Fruit fly (Drosophila melanogaster) whole organism, embryonic: Measurements from ENCODE around the gene CG14212.

Source experiments
- Antp ChIP-seq: fragments of 200-800 bp; sonication (Bioruptor generic); optimal IDR thresholded peaks from 3 replicates; lab custom pipeline; 2016; ENCODE audit warnings: missing biosample characterization, missing genetic modification characterization
- Atf-2 ChIP-seq: fragments of 200-800 bp; sonication (Bioruptor generic); optimal IDR thresholded peaks from 2 replicates; lab custom pipeline; 2016; ENCODE audit warnings: missing biosample characterization, missing genetic modification characterization
- Bteb2 ChIP-seq: fragments of 200-800 bp; sonication (Bioruptor generic); optimal IDR thresholded peaks from 2 replicates; lab custom pipeline; 2016; ENCODE audit warnings: missing biosample characterization, missing genetic modification characterization
- CG11085 ChIP-seq: fragments of 200-800 bp; sonication (Bioruptor generic); IDR thresholded peaks from 2 replicates; pipeline ENCODE4 v1.3.6; 2022; ENCODE audit warnings: missing biosample characterization, missing genetic modification characterization
- CG11398 ChIP-seq: fragments of 200-800 bp; sonication (Bioruptor generic); optimal IDR thresholded peaks from 2 replicates; lab custom pipeline; 2016; ENCODE audit warnings: missing biosample characterization, missing genetic modification characterization
- CG11560 ChIP-seq: fragments of 200-800 bp; sonication (Bioruptor generic); IDR thresholded peaks from 3 replicates; pipeline ENCODE4 v1.3.6; 2022; ENCODE audit warnings: missing biosample characterization, missing genetic modification characterization
- CG12391 ChIP-seq: fragments of 200-800 bp; sonication (Bioruptor generic); optimal IDR thresholded peaks from 3 replicates; lab custom pipeline; 2018; ENCODE audit warnings: missing biosample characterization, mild to moderate bottlenecking, missing genetic modification characterization, moderate library complexity
- CG13624 ChIP-seq: fragments of 200-800 bp; sonication (Bioruptor generic); optimal IDR thresholded peaks from 2 replicates; lab custom pipeline; 2016; ENCODE audit warnings: missing biosample characterization, missing genetic modification characterization
- CG13775 ChIP-seq: fragments of 200-800 bp; sonication (Bioruptor generic); optimal IDR thresholded peaks from 3 replicates; lab custom pipeline; 2017; ENCODE audit warnings: missing biosample characterization, mild to moderate bottlenecking, missing genetic modification characterization
- CG14965 ChIP-seq: fragments of 200-800 bp; sonication (Bioruptor generic); optimal IDR thresholded peaks from 2 replicates; lab custom pipeline; 2016; ENCODE audit warnings: missing biosample characterization, missing genetic modification characterization, borderline replicate concordance
- CG15073 ChIP-seq: fragments of 200-800 bp; sonication (Bioruptor generic); optimal IDR thresholded peaks from 2 replicates; lab custom pipeline; 2016; ENCODE audit warnings: missing biosample characterization, missing genetic modification characterization
- CG15514 ChIP-seq: fragments of 200-800 bp; sonication (Bioruptor generic); optimal IDR thresholded peaks from 3 replicates; lab custom pipeline; 2017; ENCODE audit warnings: missing biosample characterization, missing genetic modification characterization, mild to moderate bottlenecking, moderate library complexity, missing genetic modification reagents
- CG1602 ChIP-seq: fragments of 200-800 bp; sonication (Bioruptor generic); optimal IDR thresholded peaks from 3 replicates; lab custom pipeline; 2016; ENCODE audit warnings: missing biosample characterization, missing genetic modification characterization
- CG17328 ChIP-seq: fragments of 200-800 bp; sonication (Bioruptor generic); IDR thresholded peaks from 2 replicates; pipeline ENCODE4 v1.3.6; 2022; ENCODE audit warnings: missing biosample characterization, missing genetic modification characterization
- CG17361 ChIP-seq: fragments of 200-800 bp; sonication (Bioruptor generic); IDR thresholded peaks from 3 replicates; pipeline ENCODE4 v1.3.6; 2022; ENCODE audit warnings: missing biosample characterization, missing genetic modification characterization
- CG2712 ChIP-seq: fragments of 200-800 bp; optimal IDR thresholded peaks from 3 replicates; lab custom pipeline; 2019; ENCODE audit warnings: missing biosample characterization, mild to moderate bottlenecking, missing genetic modification characterization, moderate library complexity
- CG3407 ChIP-seq: fragments of 200-800 bp; sonication (Bioruptor generic); optimal IDR thresholded peaks from 2 replicates; lab custom pipeline; 2018; ENCODE audit warnings: missing biosample characterization, mild to moderate bottlenecking, missing genetic modification characterization
- CG3838 ChIP-seq: fragments of 200-800 bp; sonication (Bioruptor generic); optimal IDR thresholded peaks from 3 replicates; lab custom pipeline; 2016; ENCODE audit warnings: missing biosample characterization, missing genetic modification characterization
- CG3995 ChIP-seq: fragments of 200-800 bp; sonication (Bioruptor generic); optimal IDR thresholded peaks from 3 replicates; lab custom pipeline; 2016; ENCODE audit warnings: missing biosample characterization, missing genetic modification characterization
- CG8281 ChIP-seq: fragments of 200-800 bp; sonication (Bioruptor generic); optimal IDR thresholded peaks from 2 replicates; lab custom pipeline; 2018; ENCODE audit warnings: missing biosample characterization, mild to moderate bottlenecking, missing genetic modification characterization, moderate library complexity
- CG9817 ChIP-seq: fragments of 200-800 bp; sonication (Bioruptor generic); optimal IDR thresholded peaks from 2 replicates; lab custom pipeline; 2018; ENCODE audit warnings: missing biosample characterization, mild to moderate bottlenecking, missing genetic modification characterization, moderate library complexity
- Lhr ChIP-seq: fragments of 200-800 bp; sonication (Bioruptor generic); optimal IDR thresholded peaks from 3 replicates; lab custom pipeline; 2017; ENCODE audit warnings: mild to moderate bottlenecking, missing biosample characterization, missing genetic modification reagents, missing genetic modification characterization
- MESR4 ChIP-seq: fragments of 200-800 bp; sonication (Bioruptor generic); optimal IDR thresholded peaks from 2 replicates; lab custom pipeline; 2018; ENCODE audit warnings: missing biosample characterization, mild to moderate bottlenecking, missing genetic modification characterization, moderate library complexity
- Mad ChIP-seq: fragments of 200-800 bp; sonication (Bioruptor generic); optimal IDR thresholded peaks from 2 replicates; lab custom pipeline; 2016; ENCODE audit warnings: missing biosample characterization, missing genetic modification characterization
- NfI ChIP-seq: fragments of 200-800 bp; sonication (Bioruptor generic); optimal IDR thresholded peaks from 3 replicates; lab custom pipeline; 2018; ENCODE audit warnings: missing biosample characterization, mild to moderate bottlenecking, missing genetic modification characterization, moderate library complexity
- Scr ChIP-seq: fragments of 200-800 bp; sonication (Bioruptor generic); IDR thresholded peaks from 2 replicates; pipeline ENCODE4 v1.3.6; 2022; ENCODE audit warnings: missing biosample characterization, missing genetic modification characterization; ENCODE audit not compliant: partially characterized antibody
- Stat92E ChIP-seq, 3 experiments: fragments of >200 bp in 2 of 3; fragments of 200-800 bp in 1 of 3; sonication (Bioruptor generic) in 1 of 3; optimal IDR thresholded peaks; 2 replicates each; lab custom pipeline; 2017 to 2019; ENCODE audit warnings: missing biosample characterization in 3 of 3, missing genetic modification characterization in 3 of 3, mild to moderate bottlenecking in 1 of 3, moderate library complexity in 1 of 3
- abd-A ChIP-seq: fragments of 200-800 bp; sonication (Bioruptor generic); optimal IDR thresholded peaks from 3 replicates; lab custom pipeline; 2019; ENCODE audit warnings: missing biosample characterization, mild to moderate bottlenecking, missing genetic modification characterization, moderate library complexity
- bcd ChIP-seq: fragments of 200-800 bp; sonication (Bioruptor generic); optimal IDR thresholded peaks from 2 replicates; lab custom pipeline; 2017; ENCODE audit warnings: missing biosample characterization, mild to moderate bottlenecking, missing genetic modification characterization
- disco-r ChIP-seq: fragments of 200-800 bp; sonication (Bioruptor generic); optimal IDR thresholded peaks from 2 replicates; lab custom pipeline; 2016; ENCODE audit warnings: missing biosample characterization, missing genetic modification characterization
- gcm2 ChIP-seq: fragments of 200-800 bp; sonication (Bioruptor generic); optimal IDR thresholded peaks from 2 replicates; lab custom pipeline; 2016; ENCODE audit warnings: missing biosample characterization, missing genetic modification characterization
- gt ChIP-seq: fragments of 200-800 bp; sonication (Bioruptor generic); IDR thresholded peaks from 2 replicates; pipeline ENCODE4 v1.3.6; 2022; ENCODE audit warnings: missing biosample characterization, missing genetic modification characterization
- her ChIP-seq: fragments of 200-800 bp; sonication (Bioruptor generic); optimal IDR thresholded peaks from 2 replicates; lab custom pipeline; 2016; ENCODE audit warnings: missing biosample characterization, missing genetic modification characterization
- insv ChIP-seq, 2 experiments: fragments of 200-800 bp; sonication (Bioruptor generic); optimal IDR thresholded peaks; 3 replicates each; lab custom pipeline; 2016 to 2018; ENCODE audit warnings: missing biosample characterization in 2 of 2, missing genetic modification characterization in 2 of 2
- jing ChIP-seq: fragments of 200-800 bp; sonication (Bioruptor generic); optimal IDR thresholded peaks from 2 replicates; lab custom pipeline; 2018; ENCODE audit warnings: missing biosample characterization, mild to moderate bottlenecking, missing genetic modification characterization
- ken ChIP-seq: fragments of 200-800 bp; sonication (Bioruptor generic); IDR thresholded peaks from 3 replicates; pipeline ENCODE4 v1.3.6; 2022; ENCODE audit warnings: missing biosample characterization, missing genetic modification characterization
- klu ChIP-seq: fragments of 200-800 bp; sonication (Bioruptor generic); IDR thresholded peaks from 2 replicates; pipeline ENCODE4 v1.3.6; 2022; ENCODE audit warnings: missing biosample characterization, missing genetic modification characterization
- maf-S ChIP-seq: fragments of 200-800 bp; sonication (Bioruptor generic); optimal IDR thresholded peaks from 2 replicates; lab custom pipeline; 2016; ENCODE audit warnings: missing biosample characterization, missing genetic modification characterization
- nerfin-1 ChIP-seq: fragments of 200-800 bp; sonication (Bioruptor generic); optimal IDR thresholded peaks from 3 replicates; lab custom pipeline; 2019; ENCODE audit warnings: missing biosample characterization, mild to moderate bottlenecking, missing genetic modification characterization, moderate library complexity
- otp ChIP-seq: fragments of 200-800 bp; sonication (Bioruptor generic); IDR thresholded peaks from 3 replicates; pipeline ENCODE4, ENCODE4 v1.3.6; 2022; ENCODE audit warnings: missing biosample characterization, missing genetic modification characterization
- rib ChIP-seq: fragments of 200-800 bp; sonication (Bioruptor generic); IDR thresholded peaks from 2 replicates; pipeline ENCODE4 v1.3.6; 2022; ENCODE audit warnings: missing biosample characterization, missing genetic modification characterization
- sens-2 ChIP-seq: fragments of 200-800 bp; sonication (Bioruptor generic); IDR thresholded peaks from 2 replicates; pipeline ENCODE4 v1.3.6; 2022; ENCODE audit warnings: missing biosample characterization, missing genetic modification characterization
- sqz ChIP-seq: fragments of 200-800 bp; sonication (Bioruptor generic); optimal IDR thresholded peaks from 3 replicates; lab custom pipeline; 2018; ENCODE audit warnings: missing biosample characterization, mild to moderate bottlenecking, missing genetic modification characterization
- sr ChIP-seq: fragments of 200-800 bp; sonication (Bioruptor generic); IDR thresholded peaks from 3 replicates; pipeline ENCODE4 v1.3.6; 2022; ENCODE audit warnings: missing biosample characterization, missing genetic modification characterization
- stwl ChIP-seq: fragments of 200-800 bp; sonication (Bioruptor generic); optimal IDR thresholded peaks from 3 replicates; lab custom pipeline; 2018; ENCODE audit warnings: missing biosample characterization, mild to moderate bottlenecking, missing genetic modification characterization, moderate library complexity
- tap ChIP-seq: fragments of 200-800 bp; optimal IDR thresholded peaks from 3 replicates; lab custom pipeline; 2019; ENCODE audit warnings: missing biosample characterization, mild to moderate bottlenecking, missing genetic modification characterization, moderate library complexity
- trem ChIP-seq: fragments of 200-800 bp; optimal IDR thresholded peaks from 3 replicates; lab custom pipeline; 2019; ENCODE audit warnings: missing biosample characterization, mild to moderate bottlenecking, missing genetic modification characterization, moderate library complexity
- trh ChIP-seq: fragments of 200-800 bp; sonication (Bioruptor generic); optimal IDR thresholded peaks from 2 replicates; lab custom pipeline; 2016; ENCODE audit warnings: missing biosample characterization, missing genetic modification characterization
- unpg ChIP-seq: fragments of 200-800 bp; sonication (Bioruptor generic); optimal IDR thresholded peaks from 3 replicates; lab custom pipeline; 2018; ENCODE audit warnings: missing biosample characterization, mild to moderate bottlenecking, missing genetic modification characterization, moderate library complexity
- zen ChIP-seq: fragments of 200-800 bp; sonication (Bioruptor generic); optimal IDR thresholded peaks from 3 replicates; lab custom pipeline; 2018; ENCODE audit warnings: missing biosample characterization, mild to moderate bottlenecking, missing genetic modification characterization, moderate library complexity

Gene CG14212

dm6 chrX:19642819-19643504 is 17.5 kb downstream of the CG14212 start, which contains the start of the genes CG12237 and Sec61gamma (continued):
- TF ChIP-seq unpg (GFP tag; lab: Kevin White, UChicago) (no peak), CG3407 (GFP tag; lab: Kevin White, UChicago) (no peak), CG17361 (GFP tag; lab: Robert Waterston, UW) (peak; percentile 48; the same call in 2 of the 3 replicates), insv (GFP tag; optimal IDR thresholded peaks at IDR 0.05; lab: Kevin White, UChicago) (peak in 1 of 2 experiments; percentile 89), gcm2 (GFP tag; lab: Kevin White, UChicago) (no peak), Atf-2 (GFP tag; lab: Kevin White, UChicago) (no peak), Scr (no peak), CG15073 (GFP tag; lab: Kevin White, UChicago) (no peak), stwl (tag; lab: Kevin White, UChicago) (peak; percentile 45), CG13624 (GFP tag; lab: Kevin White, UChicago) (peak; percentile 22), klu (GFP tag; lab: Robert Waterston, UW) (no peak), CG2712 (tag; lab: Kevin White, UChicago) (peak; percentile 48), rib (GFP tag; lab: Robert Waterston, UW) (peak; percentile 55), CG3995 (GFP tag; lab: Kevin White, UChicago) (no peak), sqz (GFP tag; lab: Kevin White, UChicago) (no peak), Stat92E (GFP tag; optimal IDR thresholded peaks at IDR 0.05; lab: Kevin White, UChicago) (peak in 1 of 3 experiments; percentile 56), CG12391 (tag; lab: Kevin White, UChicago) (peak; percentile 45), sr (GFP tag; lab: Robert Waterston, UW) (no peak), nerfin-1 (tag; lab: Kevin White, UChicago) (peak; percentile 10), CG15514 (peak; percentile 79), bcd (GFP tag; lab: Kevin White, UChicago) (peak; percentile 42), disco-r (GFP tag; lab: Kevin White, UChicago) (no peak), jing (GFP tag; lab: Kevin White, UChicago) (no peak), her (GFP tag; lab: Kevin White, UChicago) (no peak), ken (GFP tag; lab: Robert Waterston, UW) (0 out of 3 replicates have a peak, but pooled peaks have one; percentile 54), CG11085 (GFP tag; lab: Robert Waterston, UW) (no peak), CG17328 (GFP tag; lab: Robert Waterston, UW) (no peak), CG11560 (tag; lab: Robert Waterston, UW) (no peak), CG3838 (GFP tag; lab: Kevin White, UChicago) (no peak), CG8281 (tag; lab: Kevin White, UChicago) (no peak), sens-2 (no peak), zen (no peak), Mad (GFP tag; lab: Kevin White, UChicago) (peak; percentile 9), tap (tag; lab: Kevin White, UChicago) (no peak), otp (GFP tag; lab: Robert Waterston, UW) (no peak), NfI (GFP tag; lab: Kevin White, UChicago) (peak; percentile 11), CG11398 (GFP tag; lab: Kevin White, UChicago) (no peak), abd-A (tag; lab: Kevin White, UChicago) (no peak), Bteb2 (GFP tag; lab: Kevin White, UChicago) (peak; percentile 13), CG13775 (GFP tag; lab: Kevin White, UChicago) (peak; percentile 5), MESR4 (GFP tag; lab: Kevin White, UChicago) (peak; percentile 84), Antp (GFP tag; lab: Kevin White, UChicago) (peak; percentile 28), trh (GFP tag; lab: Kevin White, UChicago) (no peak), CG14965 (no peak), CG1602 (GFP tag; lab: Kevin White, UChicago) (no peak), gt (GFP tag; lab: Robert Waterston, UW) (no peak), Lhr (GFP tag; lab: Kevin White, UChicago) (no peak), CG9817 (tag; lab: Kevin White, UChicago) (peak; percentile 29), maf-S (peak; percentile 11), trem (tag; lab: Kevin White, UChicago) (peak; percentile 30)
